Worm (Caenorhabditis elegans): ENCODE results near the gene F46C5.9.

F46C5.9 gene

ce11 chrII:8789828-8790558 lies 20.5 kb downstream of the F46C5.9 start, which contains the start of gene F07H5.13 (continued):
- TF ChIP-seq sdz-12 (GFP tag; optimal IDR thresholded peaks at IDR 0.05) (peak; percentile 37), pqm-1 (tag; optimal IDR thresholded peaks at IDR 0.05) (no peak), hmg-1.1 (GFP tag; IDR thresholded peaks at IDR 0.05) (0 out of 2 replicates have a peak, but pooled peaks have one; percentile 42), hif-1 (tag; optimal IDR thresholded peaks at IDR 0.05) (peak in 1 of 2 experiments; percentile 35), lin-38 (GFP tag; IDR thresholded peaks at IDR 0.05) (peak; percentile 44), lin-13 (GFP tag; optimal IDR thresholded peaks at IDR 0.05) (peak; percentile 48), mep-1 (tag; optimal IDR thresholded peaks at IDR 0.05) (peak; percentile 83), php-3 (GFP tag; IDR thresholded peaks at IDR 0.05) (0 out of 2 replicates have a peak, but pooled peaks have one; percentile 12), tag-97 (GFP tag; IDR thresholded peaks at IDR 0.05) (no peak), F37D6.2 (tag; optimal IDR thresholded peaks at IDR 0.05) (no peak), F10B5.3 (tag; optimal IDR thresholded peaks at IDR 0.05) (peak; percentile 0), ceh-20 (GFP tag; IDR thresholded peaks at IDR 0.05) (0 out of 2 replicates have a peak, but pooled peaks have one; percentile 33), dmd-8 (GFP tag; IDR thresholded peaks at IDR 0.05) (no peak), gei-8 (GFP tag; optimal IDR thresholded peaks at IDR 0.05) (peak; percentile 28), nhr-6 (tag; optimal IDR thresholded peaks at IDR 0.05) (peak; percentile 35), ama-1 (optimal IDR thresholded peaks at IDR 0.05) (peak; percentile 16), zfp-3 (GFP tag; conservative IDR thresholded peaks at IDR 0.05) (peak; percentile 83), lir-3 (tag; optimal IDR thresholded peaks at IDR 0.05) (no peak), nhr-48 (tag; optimal IDR thresholded peaks at IDR 0.05) (peak; percentile 39), hlh-11 (tag; optimal IDR thresholded peaks at IDR 0.05) (peak; percentile 21), nhr-76 (tag; optimal IDR thresholded peaks at IDR 0.05) (no peak), duxl-1 (tag; optimal IDR thresholded peaks at IDR 0.05; ENCODE audit: poor library complexity) (peak; percentile 30), zag-1 (tag; optimal IDR thresholded peaks at IDR 0.05) (no peak), daf-8 (GFP tag; IDR thresholded peaks at IDR 0.05) (no peak), hlh-30 (tag; optimal IDR thresholded peaks at IDR 0.05; ENCODE audit: insufficient read depth) (no peak), spr-1 (tag; optimal IDR thresholded peaks at IDR 0.05) (peak; percentile 24), mes-2 (tag; optimal IDR thresholded peaks at IDR 0.05; ENCODE audit: poor library complexity, severe bottlenecking) (peak; percentile 37), saeg-2 (GFP tag; IDR thresholded peaks at IDR 0.05) (0 out of 2 replicates have a peak, but pooled peaks have one; percentile 42), ctbp-1 (GFP tag; IDR thresholded peaks at IDR 0.05) (peak; percentile 27; the same call in 1 of the 2 replicates), nhr-77 (tag; optimal IDR thresholded peaks at IDR 0.05) (peak; percentile 56), arid-1 (GFP tag; conservative IDR thresholded peaks at IDR 0.05) (peak; percentile 56), ceh-28 (tag; optimal IDR thresholded peaks at IDR 0.05) (no peak)

- TF ChIP-seq lsy-2 (tag; optimal IDR thresholded peaks at IDR 0.05), result no peak
- no peak for TF ChIP-seq daf-19 (GFP tag; conservative IDR thresholded peaks at IDR 0.05)
- peak; percentile 25 for TF ChIP-seq dve-1 (tag; optimal IDR thresholded peaks at IDR 0.05; ENCODE audit: insufficient read depth)
These were observed 21.8 kb downstream of the F46C5.9 start for ce11 chrII:8788752-8789151.

ce11 chrII:8787376-8787775 lies 23.2 kb downstream of the F46C5.9 start:
- TF ChIP-seq daf-19 (GFP tag; conservative IDR thresholded peaks at IDR 0.05) (peak; percentile 79), nhr-41 (GFP tag; IDR thresholded peaks at IDR 0.05) (peak; percentile 35; the same call in 1 of the 2 replicates), dpl-1 (GFP tag; optimal IDR thresholded peaks at IDR 0.05) (peak; percentile 78), sdz-12 (GFP tag; optimal IDR thresholded peaks at IDR 0.05) (no peak), Y48G9A.11 (GFP tag; IDR thresholded peaks at IDR 0.05) (no peak), pha-4 (GFP tag; IDR thresholded peaks at IDR 0.05) (peak; percentile 62), pha-4 (tag; optimal IDR thresholded peaks at IDR 0.05) (peak; percentile 95), F37D6.2 (tag; optimal IDR thresholded peaks at IDR 0.05) (peak; percentile 58), Y105C5A.15 (GFP tag; IDR thresholded peaks at IDR 0.05) (no peak), lin-13 (GFP tag; optimal IDR thresholded peaks at IDR 0.05) (peak; percentile 59), lin-1 (GFP tag; IDR thresholded peaks at IDR 0.05) (0 out of 2 replicates have a peak, but pooled peaks have one; percentile 63), egl-43 (GFP tag; IDR thresholded peaks at IDR 0.05) (peak; percentile 81; the same call in 1 of the 2 replicates), nhr-111 (GFP tag; optimal IDR thresholded peaks at IDR 0.05) (no peak), ZK546.5 (tag; optimal IDR thresholded peaks at IDR 0.05) (peak in 1 of 2 experiments; percentile 22), saeg-2 (GFP tag; IDR thresholded peaks at IDR 0.05) (no peak; the same call in 1 of the 2 replicates), zfp-2 (tag; optimal IDR thresholded peaks at IDR 0.05) (peak; percentile 61), aly-2 (tag; optimal IDR thresholded peaks at IDR 0.05) (no peak)
